Worm (Caenorhabditis elegans): ENCODE results near the gene fbxb-18.

DNA sequence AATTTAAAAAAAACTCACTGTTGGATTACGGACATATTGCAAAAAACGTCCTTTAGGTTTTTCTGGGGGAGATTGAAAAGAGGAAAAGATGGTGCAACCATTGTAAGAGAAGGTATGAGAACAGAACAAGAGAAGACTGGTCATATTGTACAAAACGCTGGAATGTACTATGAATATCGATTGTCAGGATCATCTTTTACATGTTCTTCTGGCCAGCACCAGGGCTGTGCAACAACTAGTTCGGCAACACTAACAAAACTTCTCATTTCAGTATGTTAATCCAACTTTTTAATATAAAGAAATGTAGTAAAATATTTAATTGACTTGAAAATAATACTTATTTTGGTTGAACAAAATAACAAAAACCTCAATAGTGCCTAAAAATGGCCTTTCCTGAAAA is 14.7 kb upstream of the fbxb-18 start, which contains the start of gene fbxb-47:
- TF ChIP-seq him-1 (tag; optimal IDR thresholded peaks at IDR 0.05) (no peak), W03F9.2 (tag; optimal IDR thresholded peaks at IDR 0.05) (no peak), dao-5 (tag; optimal IDR thresholded peaks at IDR 0.05) (no peak)

Data from whole organism, L4/young adult.